Fruit fly (Drosophila melanogaster): Measurements from ENCODE around the gene beat-IV.

beat-IV gene

dm6 chr3R:23592669-23593068 lies 35.5 kb downstream of the beat-IV start, which contains the start of gene CG33337:
TSS of gene CG33337 (minus strand) at chr3R:23592769.
- TF ChIP-seq Ets21C (GFP tag; optimal IDR thresholded peaks at IDR 0.05) (no peak), CG11294 (GFP tag; IDR thresholded peaks at IDR 0.05) (no peak)

dm6 chr3R:23596173-23596572 lies 39.0 kb downstream of the beat-IV start, which contains the start of gene CG16723:
TSS of gene CG16723 (minus strand) at chr3R:23596273.
- peak; percentile 22 for TF ChIP-seq svp (GFP tag)
- TF ChIP-seq topi (GFP tag; optimal IDR thresholded peaks at IDR 0.05), result no peak
- no peak for TF ChIP-seq salr (GFP tag; optimal IDR thresholded peaks at IDR 0.05)

dm6 chr3R:23598934-23599333 lies 41.7 kb downstream of the beat-IV start, which contains the start of gene CG10183:
TSS of gene CG10183 (minus strand) at chr3R:23599034.
- TF ChIP-seq CG6808 (GFP tag; optimal IDR thresholded peaks at IDR 0.05) (no peak), Hr38 (GFP tag; optimal IDR thresholded peaks at IDR 0.05) (no peak), spab (GFP tag; optimal IDR thresholded peaks at IDR 0.05) (no peak), CG8119 (GFP tag; IDR thresholded peaks at IDR 0.05) (no peak), CG6163 (GFP tag; IDR thresholded peaks at IDR 0.05) (no peak), CG32006 (GFP tag; optimal IDR thresholded peaks at IDR 0.05) (no peak), CG31627 (GFP tag; optimal IDR thresholded peaks at IDR 0.05) (no peak), CG4318 (GFP tag; optimal IDR thresholded peaks at IDR 0.05) (no peak), CG1621 (tag; optimal IDR thresholded peaks at IDR 0.05) (no peak), salr (GFP tag; optimal IDR thresholded peaks at IDR 0.05) (no peak), Lpt (GFP tag; optimal IDR thresholded peaks at IDR 0.05) (no peak), acj6 (GFP tag; optimal IDR thresholded peaks at IDR 0.05) (no peak), ss (GFP tag; optimal IDR thresholded peaks at IDR 0.05) (no peak), fd59A (GFP tag; optimal IDR thresholded peaks at IDR 0.05) (no peak), CG11902 (GFP tag; optimal IDR thresholded peaks at IDR 0.05) (no peak), CG6854 (GFP tag; optimal IDR thresholded peaks at IDR 0.05) (no peak), CG11294 (GFP tag; IDR thresholded peaks at IDR 0.05) (no peak), CG10669 (GFP tag; optimal IDR thresholded peaks at IDR 0.05) (no peak), CG6276 (GFP tag; optimal IDR thresholded peaks at IDR 0.05) (no peak)

dm6 chr3R:23601346-23601817 lies 44.2 kb downstream of the beat-IV start:
- no peak for TF ChIP-seq CG6808 (GFP tag; optimal IDR thresholded peaks at IDR 0.05)
- peak; percentile 48 for TF ChIP-seq fkh (GFP tag; optimal IDR thresholded peaks at IDR 0.05)
- TF ChIP-seq Sox14 (GFP tag; optimal IDR thresholded peaks at IDR 0.05), result no peak
- TF ChIP-seq svp (GFP tag), result peak; percentile 81
- TF ChIP-seq eg (GFP tag; IDR thresholded peaks at IDR 0.05), result 0 out of 3 replicates have a peak, but pooled peaks have one; percentile 22
- no peak for TF ChIP-seq CG7368 (GFP tag; optimal IDR thresholded peaks at IDR 0.05)
- 0 out of 3 replicates have a peak, but pooled peaks have one; percentile 43 for TF ChIP-seq CG6163 (GFP tag; IDR thresholded peaks at IDR 0.05)
- TF ChIP-seq CG8319 (GFP tag; optimal IDR thresholded peaks at IDR 0.05), result no peak
- peak; percentile 1 for TF ChIP-seq Blimp-1 (GFP tag; optimal IDR thresholded peaks at IDR 0.05)
- TF ChIP-seq Eip78C (GFP tag), result peak; percentile 75
- peak; percentile 15 to 46 for TF ChIP-seq ss (GFP tag; optimal IDR thresholded peaks at IDR 0.05)
- TF ChIP-seq CG3032 (tag; optimal IDR thresholded peaks at IDR 0.05), result no peak
- TF ChIP-seq CG32006 (GFP tag; optimal IDR thresholded peaks at IDR 0.05), result no peak
- no peak for TF ChIP-seq CG3919 (GFP tag; optimal IDR thresholded peaks at IDR 0.05)
- TF ChIP-seq CG31627 (GFP tag; optimal IDR thresholded peaks at IDR 0.05), result no peak
- TF ChIP-seq CG8632 (GFP tag; optimal IDR thresholded peaks at IDR 0.05), result no peak
- TF ChIP-seq CG8119 (GFP tag; IDR thresholded peaks at IDR 0.05), result no peak
- peak; percentile 60 for TF ChIP-seq vri (GFP tag; optimal IDR thresholded peaks at IDR 0.05)

- TF ChIP-seq vri (GFP tag; optimal IDR thresholded peaks at IDR 0.05) (peak; percentile 50), ss (GFP tag; optimal IDR thresholded peaks at IDR 0.05) (no peak), CG31627 (GFP tag; optimal IDR thresholded peaks at IDR 0.05) (no peak), CG6163 (GFP tag; IDR thresholded peaks at IDR 0.05) (peak; percentile 69; the same call in 2 of the 3 replicates), CG8119 (GFP tag; IDR thresholded peaks at IDR 0.05) (peak; percentile 44; the same call in 1 of the 3 replicates), CG15336 (GFP tag; IDR thresholded peaks at IDR 0.05) (peak; percentile 21), CG10669 (GFP tag; optimal IDR thresholded peaks at IDR 0.05) (peak; percentile 23), Smox (GFP tag; optimal IDR thresholded peaks at IDR 0.05) (no peak), net (GFP tag; optimal IDR thresholded peaks at IDR 0.05) (peak; percentile 17), CG8319 (GFP tag; optimal IDR thresholded peaks at IDR 0.05) (peak; percentile 92), eg (GFP tag; IDR thresholded peaks at IDR 0.05) (peak; percentile 33; the same call in 1 of the 3 replicates), CG6808 (GFP tag; optimal IDR thresholded peaks at IDR 0.05) (peak; percentile 6)
Measured at dm6 chr3R:23605315-23605881, 48.2 kb downstream of the beat-IV start, which contains the start of gene CG10184. TSS of gene CG10184 (minus strand) at chr3R:23605495.

Data from whole organism, prepupa.